Worm (Caenorhabditis elegans) whole organism, L4 larva: ENCODE results near the gene cest-24.

ENCODE experiments used
- F37D6.2 ChIP-seq: sonication (generic microtip); optimal IDR thresholded peaks from 2 replicates; lab custom pipeline; 2016; ENCODE audit warnings: mild to moderate bottlenecking, missing genetic modification characterization, missing compliant biosample characterization
- F49E8.2 ChIP-seq: sonication (generic microtip); optimal IDR thresholded peaks from 2 replicates; lab custom pipeline; 2016; ENCODE audit warnings: missing compliant biosample characterization, mild to moderate bottlenecking, missing genetic modification characterization, borderline replicate concordance
- T26A8.4 ChIP-seq: fragments of 200-800 bp; sonication (Bioruptor generic); IDR thresholded peaks from 2 replicates; pipeline ENCODE4 v1.3.6; 2022; ENCODE audit warnings: missing genetic modification characterization, missing compliant biosample characterization
- Y105C5A.15 ChIP-seq: fragments of 200-800 bp; sonication (Bioruptor generic); IDR thresholded peaks from 2 replicates; pipeline ENCODE4 v1.3.6; 2022; ENCODE audit warnings: missing genetic modification characterization, missing compliant biosample characterization
- ZK337.2 ChIP-seq: fragments of 200-800 bp; sonication (Bioruptor generic); IDR thresholded peaks from 2 replicates; pipeline ENCODE4 v1.3.6; 2022; ENCODE audit warnings: missing genetic modification reagents, missing genetic modification characterization, missing compliant biosample characterization
- aha-1 ChIP-seq: fragments of 150-350 bp; peaks from one replicate; lab custom pipeline; 2014; ENCODE audit warnings: missing biosample characterization, missing genetic modification characterization
- aly-2 ChIP-seq: sonication (generic microtip); optimal IDR thresholded peaks from 2 replicates; lab custom pipeline; 2018; ENCODE audit warnings: missing biosample characterization, missing genetic modification characterization
- ama-1 ChIP-seq: fragments of 150-350 bp; optimal IDR thresholded peaks from 2 replicates; lab custom pipeline; 2014; ENCODE audit warnings: inconsistent platforms, mixed read lengths
- ceh-20 ChIP-seq: fragments of 200-800 bp; sonication (Bioruptor generic); IDR thresholded peaks from 2 replicates; pipeline ENCODE4 v1.3.6; 2022; ENCODE audit warnings: missing genetic modification reagents, missing genetic modification characterization, missing compliant biosample characterization
- ceh-28 ChIP-seq: fragments of 150-350 bp; optimal IDR thresholded peaks from 2 replicates; lab custom pipeline; 2014; ENCODE audit warnings: missing biosample characterization, missing genetic modification reagents, missing genetic modification characterization
- ceh-82 ChIP-seq: sonication (generic microtip); optimal IDR thresholded peaks from 2 replicates; lab custom pipeline; 2017; ENCODE audit warnings: missing biosample characterization, missing genetic modification characterization
- cey-2 ChIP-seq: sonication (generic microtip); optimal IDR thresholded peaks from 3 replicates; lab custom pipeline; 2017; ENCODE audit warnings: missing genetic modification characterization, mild to moderate bottlenecking, missing compliant biosample characterization, antibody characterized with exemption, borderline replicate concordance; ENCODE audit not compliant: insufficient read depth
- daf-12 ChIP-seq: fragments of 150-350 bp; optimal IDR thresholded peaks from 2 replicates; lab custom pipeline; 2014; ENCODE audit warnings: missing biosample characterization, missing genetic modification reagents, missing genetic modification characterization
- daf-16 ChIP-seq, 3 experiments: sonication (generic microtip); optimal IDR thresholded peaks; 2 replicates each; lab custom pipeline; 2016 to 2017; ENCODE audit warnings: missing genetic modification characterization in 3 of 3, missing genetic modification reagents in 3 of 3, mild to moderate bottlenecking in 2 of 3, missing compliant biosample characterization in 2 of 3, missing biosample characterization in 1 of 3, moderate library complexity in 1 of 3
- dve-1 ChIP-seq: sonication (generic microtip); optimal IDR thresholded peaks from 2 replicates; lab custom pipeline; 2017; ENCODE audit warnings: antibody characterized with exemption, mild to moderate bottlenecking, missing genetic modification characterization, missing compliant biosample characterization; ENCODE audit not compliant: insufficient read depth
- egl-27 ChIP-seq: sonication (generic microtip); optimal IDR thresholded peaks from 3 replicates; lab custom pipeline; 2017; ENCODE audit warnings: missing biosample characterization, missing genetic modification reagents, missing genetic modification characterization
- fkh-10 ChIP-seq: fragments of 150-350 bp; optimal IDR thresholded peaks from 2 replicates; lab custom pipeline; 2014; ENCODE audit warnings: missing biosample characterization, missing genetic modification reagents, missing genetic modification characterization
- fos-1 ChIP-seq: fragments of 150-350 bp; optimal IDR thresholded peaks from 2 replicates; lab custom pipeline; 2014; ENCODE audit warnings: missing biosample characterization, missing genetic modification characterization
- gei-8 ChIP-seq: fragments of 200-800 bp; sonication (Bioruptor generic); optimal IDR thresholded peaks from 2 replicates; lab custom pipeline; 2018; ENCODE audit warnings: mild to moderate bottlenecking, missing genetic modification characterization, missing compliant biosample characterization
- hlh-11 ChIP-seq: fragments of 200-800 bp; sonication (Bioruptor generic); optimal IDR thresholded peaks from 2 replicates; lab custom pipeline; 2018; ENCODE audit warnings: mild to moderate bottlenecking, missing genetic modification characterization, missing compliant biosample characterization
- hlh-30 ChIP-seq: sonication (generic microtip); optimal IDR thresholded peaks from 2 replicates; lab custom pipeline; 2017; ENCODE audit warnings: antibody characterized with exemption, mild to moderate bottlenecking, missing genetic modification characterization, missing compliant biosample characterization; ENCODE audit not compliant: insufficient read depth
- hmg-1.1 ChIP-seq: fragments of 200-800 bp; sonication (Bioruptor generic); IDR thresholded peaks from 2 replicates; pipeline ENCODE4 v1.3.6; 2022; ENCODE audit warnings: missing genetic modification reagents, missing genetic modification characterization, missing compliant biosample characterization
- lin-38 ChIP-seq: fragments of 200-800 bp; sonication (Bioruptor generic); IDR thresholded peaks from 2 replicates; pipeline ENCODE4 v1.3.6; 2022; ENCODE audit warnings: missing genetic modification reagents, missing genetic modification characterization, missing compliant biosample characterization
- lsy-2 ChIP-seq, 2 experiments: fragments of 150-350 bp in 1 of 2; sonication (generic microtip) in 1 of 2; optimal IDR thresholded peaks; 2 replicates each; lab custom pipeline; 2014 to 2017; ENCODE audit warnings: missing biosample characterization in 2 of 2, missing genetic modification characterization in 2 of 2
- madf-5 ChIP-seq, 2 experiments: fragments of 200-800 bp; sonication (Bioruptor generic); IDR thresholded peaks; 2 replicates each; pipeline ENCODE4 v1.3.6; 2022; ENCODE audit warnings: missing compliant biosample characterization in 2 of 2, missing genetic modification characterization in 2 of 2
- madf-9 ChIP-seq: fragments of 200-800 bp; sonication (Bioruptor generic); conservative IDR thresholded peaks from 2 replicates; pipeline ENCODE4 v1.3.6; 2022; ENCODE audit warnings: missing genetic modification reagents, missing genetic modification characterization, missing compliant biosample characterization
- mdl-1 ChIP-seq, 2 experiments: fragments of 150-350 bp in 1 of 2; sonication (generic microtip) in 1 of 2; optimal IDR thresholded peaks; 2 replicates each; lab custom pipeline; 2014 to 2017; ENCODE audit warnings: missing biosample characterization in 2 of 2, missing genetic modification characterization in 2 of 2
- mep-1 ChIP-seq: fragments of 150-350 bp; sonication (generic microtip); optimal IDR thresholded peaks from 3 replicates; lab custom pipeline; 2014; ENCODE audit warnings: missing biosample characterization, missing genetic modification characterization
- mxl-3 ChIP-seq: fragments of 200-800 bp; sonication (Bioruptor generic); optimal IDR thresholded peaks from 2 replicates; lab custom pipeline; 2018; ENCODE audit warnings: mild to moderate bottlenecking, missing genetic modification characterization, missing compliant biosample characterization
- nhr-10 ChIP-seq: fragments of 150-350 bp; optimal IDR thresholded peaks from 2 replicates; lab custom pipeline; 2014; ENCODE audit warnings: missing biosample characterization, missing genetic modification characterization
- nhr-11 ChIP-seq: fragments of 150-350 bp; optimal IDR thresholded peaks from 2 replicates; lab custom pipeline; 2014; ENCODE audit warnings: missing biosample characterization, missing genetic modification characterization
- nhr-25 ChIP-seq: sonication (generic microtip); optimal IDR thresholded peaks from 2 replicates; lab custom pipeline; 2017; ENCODE audit warnings: missing genetic modification characterization, mild to moderate bottlenecking, missing compliant biosample characterization, antibody characterized with exemption, moderate library complexity, borderline replicate concordance; ENCODE audit not compliant: insufficient read depth
- nhr-28 ChIP-seq: fragments of 150-350 bp; optimal IDR thresholded peaks from 2 replicates; lab custom pipeline; 2014; ENCODE audit warnings: missing biosample characterization, missing genetic modification characterization
- nhr-42 ChIP-seq: fragments of 200-800 bp; sonication (Bioruptor generic); IDR thresholded peaks from 2 replicates; pipeline ENCODE4 v1.3.6; 2022; ENCODE audit warnings: missing genetic modification characterization, missing compliant biosample characterization
- nhr-76 ChIP-seq: fragments of 150-350 bp; optimal IDR thresholded peaks from 2 replicates; lab custom pipeline; 2014; ENCODE audit warnings: missing biosample characterization, missing genetic modification characterization
- pha-4 ChIP-seq, 2 experiments: fragments of 150-350 bp in 1 of 2; fragments of 200-800 bp in 1 of 2; sonication (Bioruptor generic) in 1 of 2; IDR thresholded peaks in 1 of 2; optimal IDR thresholded peaks in 1 of 2; 2 replicates each; pipeline versions ENCODE4 v1.3.6 to Lab custom; 2014 to 2022; ENCODE audit warnings: missing genetic modification characterization in 2 of 2, missing genetic modification reagents in 2 of 2, missing biosample characterization in 1 of 2, missing compliant biosample characterization in 1 of 2
- php-3 ChIP-seq: fragments of 200-800 bp; sonication (Bioruptor generic); IDR thresholded peaks from 2 replicates; pipeline ENCODE4 v1.3.6; 2022; ENCODE audit warnings: missing genetic modification reagents, missing genetic modification characterization, missing compliant biosample characterization
- rbr-2 ChIP-seq: sonication (generic microtip); optimal IDR thresholded peaks from 2 replicates; lab custom pipeline; 2016; ENCODE audit warnings: missing genotype, missing genetic modification characterization, missing compliant biosample characterization
- set-16 ChIP-seq: fragments of 200-800 bp; sonication (Bioruptor generic); IDR thresholded peaks from 2 replicates; pipeline ENCODE4 v1.3.6; 2022; ENCODE audit warnings: missing genetic modification reagents, missing genetic modification characterization, missing compliant biosample characterization
- spr-3 ChIP-seq: fragments of 200-800 bp; sonication (Bioruptor generic); optimal IDR thresholded peaks from 2 replicates; lab custom pipeline; 2018; ENCODE audit warnings: mild to moderate bottlenecking, missing genetic modification characterization, missing compliant biosample characterization
- unc-62 ChIP-seq, 3 experiments: fragments of 150-350 bp in 1 of 3; sonication (generic microtip); optimal IDR thresholded peaks in 2 of 3; peaks in 1 of 3; 1 replicate in 1 of 3; 2 replicates in 2 of 3; lab custom pipeline; 2014 to 2017; ENCODE audit warnings: missing biosample characterization in 3 of 3, missing genetic modification characterization in 3 of 3, missing genetic modification reagents in 3 of 3, missing genotype in 1 of 3
- vab-7 ChIP-seq: fragments of 200-800 bp; sonication (Bioruptor generic); IDR thresholded peaks from 2 replicates; pipeline ENCODE4 v1.3.6; 2022; ENCODE audit warnings: missing genetic modification reagents, missing genetic modification characterization, missing compliant biosample characterization
- zfp-3 ChIP-seq: fragments of 200-800 bp; sonication (Bioruptor generic); conservative IDR thresholded peaks from 2 replicates; pipeline ENCODE4 v1.3.6; 2022; ENCODE audit warnings: missing genetic modification reagents, missing genetic modification characterization, missing compliant biosample characterization
- zip-2 ChIP-seq: fragments of 150-350 bp; optimal IDR thresholded peaks from 2 replicates; lab custom pipeline; 2014; ENCODE audit warnings: missing biosample characterization, missing genetic modification characterization
- ztf-11 ChIP-seq: fragments of 150-350 bp; optimal IDR thresholded peaks from 2 replicates; lab custom pipeline; 2014; ENCODE audit warnings: missing biosample characterization, missing genetic modification characterization

Gene cest-24

DNA sequence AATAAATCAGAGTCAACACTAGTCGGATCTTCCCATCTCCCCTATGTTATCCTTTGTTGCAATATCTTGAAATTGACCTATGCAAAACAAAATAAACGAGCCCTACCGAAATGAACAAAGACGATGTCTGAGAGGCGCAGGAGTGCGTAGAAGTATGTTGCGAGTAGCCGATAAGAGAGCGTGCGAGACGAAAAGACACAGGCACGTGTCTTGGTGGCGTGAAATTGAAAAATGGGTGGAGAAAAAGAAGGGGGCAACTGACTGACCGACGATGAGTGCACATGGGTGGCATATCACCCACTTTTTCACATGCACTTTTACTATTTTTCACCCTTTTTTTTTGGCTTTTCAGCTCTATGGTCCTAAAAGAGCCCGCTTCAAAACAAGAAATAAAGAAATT is 31.4 kb downstream of the cest-24 start (continued):
- TF ChIP-seq unc-62 (GFP tag; optimal IDR thresholded peaks at IDR 0.05 in 1 of 2; lab: Kevin White, UChicago) (peak in 1 of 2 experiments; percentile 97), unc-62 (tag; optimal IDR thresholded peaks at IDR 0.05; lab: Kevin White, UChicago) (no peak), ama-1 (lab: Kevin White, UChicago) (no peak), php-3 (GFP tag; lab: Robert Waterston, UW) (no peak)

DNA sequence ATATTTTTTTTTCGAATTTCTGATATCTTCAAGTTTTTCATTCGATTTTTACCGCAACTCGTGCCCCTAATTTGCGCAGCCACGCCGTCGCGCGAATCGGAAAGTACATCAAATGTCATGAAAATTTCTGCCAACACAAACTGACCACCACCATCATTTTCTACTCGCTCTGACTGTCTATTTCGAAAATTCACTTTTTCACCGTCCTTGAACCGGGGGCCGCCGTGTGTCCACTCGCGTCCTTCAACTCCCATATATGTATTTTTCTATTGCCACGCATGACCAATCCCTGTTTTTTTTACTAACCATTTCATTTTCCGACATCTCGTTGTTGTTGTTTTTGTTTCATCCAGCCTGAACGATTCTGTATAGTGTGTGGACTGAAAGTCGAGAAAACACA is 32.9 kb downstream of the cest-24 start:
- TF ChIP-seq lin-38 (GFP tag; lab: Robert Waterston, UW): no peak
- no peak for TF ChIP-seq spr-3 (GFP tag; lab: Kevin White, UChicago)
- TF ChIP-seq nhr-11: no peak
- TF ChIP-seq hlh-11 (tag; lab: Kevin White, UChicago): no peak
- no peak for TF ChIP-seq ceh-20
- no peak for TF ChIP-seq nhr-76 (tag; lab: Kevin White, UChicago)
- peak; percentile 38 for TF ChIP-seq hlh-30 (tag; lab: Kevin White, UChicago)
- TF ChIP-seq mxl-3 (GFP tag; lab: Kevin White, UChicago): peak; percentile 23
- TF ChIP-seq T26A8.4 (GFP tag; lab: Robert Waterston, UW): no peak
- 0 out of 2 replicates have a peak, but pooled peaks have one; percentile 22 for TF ChIP-seq zfp-3 (GFP tag; lab: Robert Waterston, UW)
- TF ChIP-seq ceh-28 (tag; lab: Kevin White, UChicago): no peak
- TF ChIP-seq nhr-42 (GFP tag; lab: Robert Waterston, UW): no peak
- no peak for TF ChIP-seq F37D6.2
- TF ChIP-seq egl-27 (tag; lab: Kevin White, UChicago): no peak
- no peak for TF ChIP-seq ceh-82 (tag; lab: Kevin White, UChicago)
- no peak for TF ChIP-seq rbr-2
- no peak for TF ChIP-seq zip-2
- no peak for TF ChIP-seq madf-9
- no peak for TF ChIP-seq mep-1 (tag; lab: Kevin White, UChicago)
- TF ChIP-seq Y105C5A.15 (GFP tag; lab: Robert Waterston, UW): no peak
- TF ChIP-seq F49E8.2 (tag; lab: Kevin White, UChicago): no peak
- TF ChIP-seq aly-2 (tag; lab: Kevin White, UChicago): no peak
- no peak for TF ChIP-seq cey-2 (tag; lab: Kevin White, UChicago)
- no peak for TF ChIP-seq madf-5 (GFP tag; IDR thresholded peaks at IDR 0.05; lab: Robert Waterston, UW)
- no peak for TF ChIP-seq daf-12
- TF ChIP-seq php-3 (GFP tag; lab: Robert Waterston, UW): no peak
- peak; percentile 72 for TF ChIP-seq nhr-25 (tag; lab: Kevin White, UChicago)
- TF ChIP-seq nhr-28: peak; percentile 5

DNA sequence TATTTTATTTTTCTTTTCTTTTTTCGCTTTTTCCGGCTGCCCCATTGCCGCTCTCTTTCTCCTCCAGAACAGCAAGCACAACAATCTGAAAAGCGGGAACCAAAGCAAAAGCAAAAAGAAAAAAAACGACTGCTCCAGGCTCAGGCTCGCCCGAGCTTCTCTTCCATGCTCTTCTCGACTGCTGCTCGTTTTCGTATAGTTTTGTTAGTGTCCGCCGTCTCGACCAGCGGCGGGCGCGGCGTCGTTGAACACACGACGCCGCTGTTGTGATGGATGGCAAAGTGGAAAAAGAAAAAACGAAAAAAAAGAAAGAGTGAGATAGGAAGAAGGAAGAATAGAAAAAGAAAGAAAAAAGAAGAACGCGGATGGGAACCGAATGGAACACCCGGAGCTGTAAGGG is 33.4 kb downstream of the cest-24 start:
- TF ChIP-seq rbr-2 (peak; percentile 45), zfp-3 (GFP tag; lab: Robert Waterston, UW) (no peak), ceh-20 (peak; percentile 68; the same call in 1 of the 2 replicates), madf-9 (no peak), ZK337.2 (GFP tag; lab: Robert Waterston, UW) (no peak), cey-2 (tag; lab: Kevin White, UChicago) (no peak), mep-1 (tag; lab: Kevin White, UChicago) (peak; percentile 46), gei-8 (GFP tag; lab: Kevin White, UChicago) (no peak), hlh-11 (tag; lab: Kevin White, UChicago) (peak; percentile 45), set-16 (GFP tag; lab: Robert Waterston, UW) (peak; percentile 63), hmg-1.1 (0 out of 2 replicates have a peak, but pooled peaks have one; percentile 45), dve-1 (tag; lab: Kevin White, UChicago) (no peak), pha-4 (GFP tag; IDR thresholded peaks at IDR 0.05; lab: Robert Waterston, UW) (no peak; the same call in 1 of the 2 replicates), pha-4 (tag; optimal IDR thresholded peaks at IDR 0.05; lab: Kevin White, UChicago) (no peak), fos-1 (tag; lab: Kevin White, UChicago) (no peak), ztf-11 (tag; lab: Kevin White, UChicago) (no peak), vab-7 (GFP tag; lab: Robert Waterston, UW) (no peak), mdl-1 (tag; optimal IDR thresholded peaks at IDR 0.05; lab: Kevin White, UChicago) (peak in 1 of 2 experiments; percentile 58), ceh-82 (tag; lab: Kevin White, UChicago) (no peak), nhr-10 (tag; lab: Kevin White, UChicago) (no peak), aha-1 (tag; lab: Kevin White, UChicago) (peak; percentile 54), fkh-10 (GFP tag; lab: Kevin White, UChicago) (peak; percentile 61), lsy-2 (tag; optimal IDR thresholded peaks at IDR 0.05; lab: Kevin White, UChicago) (peak in 1 of 2 experiments; percentile 5), daf-16 (GFP tag; optimal IDR thresholded peaks at IDR 0.05; lab: Kevin White, UChicago) (peak in 1 of 2 experiments; percentile 10), daf-16 (tag; optimal IDR thresholded peaks at IDR 0.05; lab: Kevin White, UChicago) (no peak)
